Fruit fly (Drosophila melanogaster): Measurements from ENCODE around the gene Pkc98E.

DNA sequence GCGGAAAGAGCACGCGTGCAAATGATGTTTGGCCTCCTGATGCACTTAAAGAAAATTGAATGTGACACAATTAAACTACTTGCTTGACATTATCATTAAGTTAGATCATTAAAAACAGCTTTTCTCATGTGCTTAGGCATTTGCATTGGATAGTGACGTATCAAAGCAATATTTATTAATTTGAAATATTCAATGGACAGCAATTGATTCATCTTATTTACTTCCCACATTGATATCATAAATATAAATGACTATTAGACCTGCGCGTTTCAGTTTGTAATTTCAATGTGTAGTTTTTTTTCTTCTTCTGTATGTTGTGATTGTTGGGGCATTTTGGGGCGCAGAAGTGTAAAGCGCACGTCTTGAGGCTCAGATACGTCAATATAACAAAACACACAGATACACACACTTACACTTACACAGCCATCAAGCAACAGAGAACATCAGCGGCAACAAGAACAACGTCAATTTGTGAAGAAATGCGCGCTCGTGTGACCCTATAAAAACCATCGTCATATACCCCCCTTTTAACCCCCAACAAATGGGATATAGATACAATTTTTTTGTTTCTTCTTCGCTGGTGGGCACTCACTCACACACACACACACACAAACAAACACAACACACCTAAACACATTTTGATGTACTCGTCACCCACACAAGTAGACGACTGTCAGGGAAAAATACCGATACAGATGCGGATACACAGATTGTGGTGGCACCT lies 50.1 kb downstream of the Pkc98E start:
- TF ChIP-seq Hr39 (GFP tag; optimal IDR thresholded peaks at IDR 0.05) (peak; percentile 67), CG8319 (GFP tag; optimal IDR thresholded peaks at IDR 0.05) (peak; percentile 16), Ets96B (tag; optimal IDR thresholded peaks at IDR 0.05) (peak; percentile 56)
